Fruit fly (Drosophila melanogaster) whole organism, wandering third instar larva: ENCODE measurements around the gene snRNP-U1-70K.

Experiments used
- Abd-B ChIP-seq: fragments of >200 bp; optimal IDR thresholded peaks from 2 replicates; lab custom pipeline; 2017; ENCODE audit warnings: missing biosample characterization, missing genetic modification characterization
- CG32264 ChIP-seq: fragments of 200-800 bp; sonication (Bioruptor generic); optimal IDR thresholded peaks from 2 replicates; lab custom pipeline; 2016; ENCODE audit warnings: missing biosample characterization, missing genetic modification characterization
- CG9705 ChIP-seq: fragments of 200-800 bp; sonication (Bioruptor generic); optimal IDR thresholded peaks from 2 replicates; lab custom pipeline; 2018; ENCODE audit warnings: missing biosample characterization, mild to moderate bottlenecking, missing genetic modification characterization
- Dfd ChIP-seq: fragments of >200 bp; optimal IDR thresholded peaks from 2 replicates; lab custom pipeline; 2017; ENCODE audit warnings: missing biosample characterization, missing genetic modification characterization
- Dif ChIP-seq: fragments of 200-275, 200-300 bp; sonication (Bioruptor generic); optimal IDR thresholded peaks from 2 replicates; lab custom pipeline; 2018; ENCODE audit warnings: missing biosample characterization, missing genetic modification characterization; ENCODE audit not compliant: partially characterized antibody
- GATAd ChIP-seq: sonication (Bioruptor generic); optimal IDR thresholded peaks from 2 replicates; lab custom pipeline; 2016; ENCODE audit warnings: missing biosample characterization, missing genetic modification characterization
- Hr78 ChIP-seq: fragments of >200 bp; optimal IDR thresholded peaks from 2 replicates; lab custom pipeline; 2017; ENCODE audit warnings: missing biosample characterization, missing genetic modification characterization
- Hr83 ChIP-seq: fragments of 200-300 bp; sonication (Bioruptor generic); optimal IDR thresholded peaks from 2 replicates; lab custom pipeline; 2016; ENCODE audit warnings: missing biosample characterization, mild to moderate bottlenecking, missing genetic modification characterization, moderate library complexity; ENCODE audit not compliant: poor library complexity, severe bottlenecking
- Jra ChIP-seq: sonication (Bioruptor generic); optimal IDR thresholded peaks from 2 replicates; lab custom pipeline; 2016; ENCODE audit warnings: missing biosample characterization, missing genetic modification characterization
- Myc ChIP-seq: fragments of >200 bp; optimal IDR thresholded peaks from 2 replicates; lab custom pipeline; 2017
- N ChIP-seq: fragments of >200 bp; optimal IDR thresholded peaks from 2 replicates; lab custom pipeline; 2018; ENCODE audit warnings: missing biosample characterization, missing external identifiers, missing genetic modification characterization
- Rel ChIP-seq, 2 experiments: fragments of 200-800 bp; sonication (Bioruptor generic) in 1 of 2; optimal IDR thresholded peaks; 2 replicates in 1 of 2; 3 replicates in 1 of 2; lab custom pipeline; 2016 to 2019; ENCODE audit warnings: mild to moderate bottlenecking in 2 of 2, missing biosample characterization in 2 of 2, missing genetic modification characterization in 2 of 2, moderate library complexity in 1 of 2
- Vsx2 ChIP-seq: fragments of 200-300, 225-300 bp; sonication (Bioruptor generic); optimal IDR thresholded peaks from 2 replicates; lab custom pipeline; 2018; ENCODE audit warnings: missing biosample characterization, missing genetic modification characterization; ENCODE audit not compliant: partially characterized antibody
- brk ChIP-seq: fragments of 200-800 bp; sonication (Bioruptor generic); optimal IDR thresholded peaks from 2 replicates; lab custom pipeline; 2016; ENCODE audit warnings: missing biosample characterization, mild to moderate bottlenecking, missing genetic modification characterization
- dmrt93B ChIP-seq: fragments of 200-800 bp; sonication (Bioruptor generic); optimal IDR thresholded peaks from 2 replicates; lab custom pipeline; 2018; ENCODE audit warnings: missing biosample characterization, mild to moderate bottlenecking, missing genetic modification characterization
- dsf ChIP-seq: sonication (Bioruptor generic); optimal IDR thresholded peaks from 2 replicates; lab custom pipeline; 2016; ENCODE audit warnings: missing biosample characterization, missing genetic modification characterization, borderline replicate concordance
- jim ChIP-seq: fragments of 175-275, 200-325 bp; sonication (Bioruptor generic); optimal IDR thresholded peaks from 2 replicates; lab custom pipeline; 2016; ENCODE audit warnings: missing biosample characterization, mild to moderate bottlenecking, missing genetic modification characterization
- psq ChIP-seq: fragments of 200-800 bp; sonication (Bioruptor generic); optimal IDR thresholded peaks from 3 replicates; lab custom pipeline; 2017; ENCODE audit warnings: missing biosample characterization, mild to moderate bottlenecking, missing genetic modification characterization, moderate library complexity
- rgr ChIP-seq: fragments of 200-800 bp; sonication (Bioruptor generic); optimal IDR thresholded peaks from 3 replicates; lab custom pipeline; 2016; ENCODE audit warnings: missing biosample characterization, mild to moderate bottlenecking, missing genetic modification characterization
- sage ChIP-seq: fragments of 200-800 bp; sonication (Bioruptor generic); optimal IDR thresholded peaks from 2 replicates; lab custom pipeline; 2016; ENCODE audit warnings: missing biosample characterization, mild to moderate bottlenecking, missing genetic modification characterization
- sv ChIP-seq: fragments of 200-800 bp; sonication (Bioruptor generic); optimal IDR thresholded peaks from 3 replicates; lab custom pipeline; 2016; ENCODE audit warnings: missing biosample characterization, missing genetic modification characterization
- tai ChIP-seq: sonication (Bioruptor generic); optimal IDR thresholded peaks from 2 replicates; lab custom pipeline; 2016; ENCODE audit warnings: missing biosample characterization, missing genetic modification characterization
- usp ChIP-seq: fragments of >200 bp; optimal IDR thresholded peaks from 2 replicates; lab custom pipeline; 2017; ENCODE audit warnings: missing biosample characterization, missing genetic modification characterization
- woc ChIP-seq: sonication (Bioruptor generic); optimal IDR thresholded peaks from 2 replicates; lab custom pipeline; 2016; ENCODE audit warnings: missing biosample characterization, mild to moderate bottlenecking, missing genetic modification characterization

Gene snRNP-U1-70K

DNA sequence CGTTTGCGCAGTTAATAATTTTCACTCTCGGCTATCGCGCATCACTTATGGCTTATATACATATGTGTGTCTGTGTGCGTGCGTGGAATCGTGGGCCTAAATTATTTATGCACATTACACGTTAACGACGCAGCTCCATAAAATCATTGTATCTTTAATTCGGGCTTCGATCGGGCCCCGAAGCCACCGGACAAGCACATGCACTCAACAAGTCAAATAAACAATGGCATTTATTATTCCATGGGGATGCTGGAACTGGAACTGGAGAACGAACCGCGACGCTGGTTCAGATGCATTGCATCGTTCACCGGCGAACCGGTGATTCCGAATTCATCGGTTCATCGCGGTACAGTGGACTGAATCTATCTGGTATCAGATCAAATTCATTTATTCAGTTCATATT lies 23.0 kb downstream of the snRNP-U1-70K start, which contains the start of gene ihog:
ihog (minus strand) TSS at position 269 of the 403 bp plus-strand sequence.
- TF ChIP-seq woc (GFP tag; lab: Kevin White, UChicago): peak; percentile 77
- no peak for TF ChIP-seq Jra (GFP tag; lab: Kevin White, UChicago)

- no peak for TF ChIP-seq tai (GFP tag; lab: Kevin White, UChicago)
- TF ChIP-seq Rel (GFP tag; optimal IDR thresholded peaks at IDR 0.05; lab: Kevin White, UChicago): no peak
- peak; percentile 7 for TF ChIP-seq Rel (tag; optimal IDR thresholded peaks at IDR 0.05; lab: Kevin White, UChicago)
Measured at dm6 chr2L:6945088-6945487, 26.4 kb downstream of the snRNP-U1-70K start, which contains the start of gene Fgop2. Gene Fgop2, minus strand, starts transcription at chr2L:6945289.

DNA sequence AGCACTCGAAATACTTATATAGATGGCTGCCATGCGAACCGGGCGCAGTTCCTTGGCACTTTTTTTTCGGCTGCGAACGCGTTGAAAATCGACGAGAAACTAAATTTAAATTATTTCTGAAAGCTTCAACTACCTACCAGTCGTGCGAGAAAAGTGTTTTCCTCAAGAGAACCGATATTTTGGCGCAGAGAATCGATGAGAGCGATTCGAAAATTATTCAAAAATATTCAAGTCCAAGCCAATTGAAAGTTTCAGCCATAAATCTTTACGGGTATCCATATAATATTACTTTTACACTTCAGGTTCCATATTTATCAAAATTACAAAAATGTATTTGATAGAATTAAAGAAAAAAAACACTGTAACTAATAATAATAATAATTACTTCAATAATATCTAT lies 28.8 kb downstream of the snRNP-U1-70K start, which contains the start of gene CG18304:
CG18304 (minus strand) TSS at position 101 of the 400 bp plus-strand sequence.
- TF ChIP-seq Abd-B (GFP tag; lab: Kevin White, UChicago): no peak
- TF ChIP-seq dmrt93B (GFP tag; lab: Kevin White, UChicago): no peak
- TF ChIP-seq Vsx2 (GFP tag; lab: Kevin White, UChicago): no peak
- TF ChIP-seq GATAd: no peak
- TF ChIP-seq Hr78: no peak
- no peak for TF ChIP-seq sv (GFP tag; lab: Kevin White, UChicago)
- no peak for TF ChIP-seq CG9705
- no peak for TF ChIP-seq Dfd
- no peak for TF ChIP-seq brk (GFP tag; lab: Kevin White, UChicago)
- no peak for TF ChIP-seq Rel (GFP tag; optimal IDR thresholded peaks at IDR 0.05; lab: Kevin White, UChicago)
- no peak for TF ChIP-seq Rel (tag; optimal IDR thresholded peaks at IDR 0.05; lab: Kevin White, UChicago)
- no peak for TF ChIP-seq jim (GFP tag; lab: Kevin White, UChicago)
- no peak for TF ChIP-seq sage (GFP tag; lab: Kevin White, UChicago)
- TF ChIP-seq Dif (GFP tag; lab: Kevin White, UChicago): no peak
- TF ChIP-seq psq (GFP tag; lab: Kevin White, UChicago): no peak
- no peak for TF ChIP-seq CG32264 (GFP tag; lab: Kevin White, UChicago)
- TF ChIP-seq Hr83 (GFP tag; lab: Kevin White, UChicago): no peak
- TF ChIP-seq dsf (GFP tag; lab: Kevin White, UChicago): no peak
- TF ChIP-seq usp (GFP tag; lab: Kevin White, UChicago): no peak

DNA sequence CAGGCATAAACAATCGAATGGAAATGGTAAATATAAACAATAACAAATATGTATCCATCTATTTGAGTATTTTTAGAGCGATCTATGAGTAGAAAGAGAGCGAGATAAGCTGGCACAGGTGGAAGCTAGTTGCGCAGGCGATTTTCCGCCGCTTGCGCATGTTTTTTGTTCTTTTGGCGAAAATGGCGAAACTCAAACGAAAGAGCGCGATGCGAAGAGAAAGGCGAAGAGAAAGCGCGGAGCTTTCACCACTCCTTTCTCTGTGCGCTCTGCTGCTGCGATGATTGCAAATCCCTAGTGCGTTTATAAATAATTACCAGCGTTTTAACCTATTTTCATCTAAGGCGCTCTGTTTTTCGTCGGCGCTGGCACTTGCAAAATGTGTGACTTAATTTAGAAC lies 29.8 kb downstream of the snRNP-U1-70K start:
- TF ChIP-seq N (GFP tag; lab: Kevin White, UChicago) (no peak), jim (GFP tag; lab: Kevin White, UChicago) (no peak), Vsx2 (GFP tag; lab: Kevin White, UChicago) (no peak), Dif (GFP tag; lab: Kevin White, UChicago) (no peak), rgr (GFP tag; lab: Kevin White, UChicago) (no peak), CG9705 (no peak), Hr78 (no peak), Abd-B (GFP tag; lab: Kevin White, UChicago) (no peak)

- TF ChIP-seq Hr78: no peak
- TF ChIP-seq Dfd: no peak
Measured at dm6 chr2L:6939698-6940097, 31.8 kb downstream of the snRNP-U1-70K start.

DNA sequence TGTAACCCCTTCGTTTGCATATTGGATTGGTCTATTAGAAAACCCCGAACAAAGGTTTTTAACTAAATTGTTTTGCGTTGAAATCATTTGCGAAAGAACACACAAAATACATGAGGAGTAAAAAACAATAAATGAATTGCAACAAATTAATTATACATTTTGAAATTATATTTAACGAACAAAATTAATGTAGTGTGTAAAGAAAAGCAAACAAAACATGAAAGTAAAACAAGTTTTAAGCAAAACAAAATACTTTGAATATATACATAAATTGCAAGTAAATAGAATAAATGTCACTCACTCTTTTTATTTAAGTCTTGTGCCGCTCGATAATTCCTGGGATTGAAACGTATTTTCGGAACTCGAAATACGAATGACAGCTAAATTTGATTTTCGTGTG lies 39.7 kb downstream of the snRNP-U1-70K start, which contains the start of gene CG43232:
CG43232 (plus strand) TSS at position 301 of the 400 bp plus-strand sequence.
- TF ChIP-seq Myc (lab: Kevin White, UChicago) (no peak), N (GFP tag; lab: Kevin White, UChicago) (no peak)

dm6 chr2L:6925114-6925513 lies 46.4 kb downstream of the snRNP-U1-70K start:
- TF ChIP-seq dsf (GFP tag; lab: Kevin White, UChicago): no peak
- no peak for TF ChIP-seq jim (GFP tag; lab: Kevin White, UChicago)
- TF ChIP-seq woc (GFP tag; lab: Kevin White, UChicago): no peak
- no peak for TF ChIP-seq usp (GFP tag; lab: Kevin White, UChicago)
